Worm (Caenorhabditis elegans): Measurements from ENCODE around the gene madf-5.
A peak's percentile ranks its signal among the peaks of the same experiment; 100 is the strongest.

The madf-5 gene

ce11 chrII:14598367-14598766 is 25.0 kb downstream of the madf-5 start (continued):
- TF ChIP-seq snpc-4 (GFP tag; optimal IDR thresholded peaks at IDR 0.05) (no peak), snpc-4 (tag; optimal IDR thresholded peaks at IDR 0.05) (peak in 1 of 4 experiments; percentile 17), Y53F4B.3 (GFP tag; IDR thresholded peaks at IDR 0.05) (no peak), rpc-1 (optimal IDR thresholded peaks at IDR 0.05) (no peak), rpc-1 (tag; optimal IDR thresholded peaks at IDR 0.05) (no peak), B0019.2 (GFP tag; conservative IDR thresholded peaks at IDR 0.05) (no peak), attf-5 (GFP tag; optimal IDR thresholded peaks at IDR 0.05) (peak; percentile 4), lin-35 (GFP tag; optimal IDR thresholded peaks at IDR 0.05) (no peak), cebp-1 (GFP tag; IDR thresholded peaks at IDR 0.05) (no peak), cebp-1 (tag; optimal IDR thresholded peaks at IDR 0.05) (peak; percentile 63), aptf-3 (GFP tag; IDR thresholded peaks at IDR 0.05) (no peak), ceh-91 (GFP tag; IDR thresholded peaks at IDR 0.05) (no peak), K12H6.12 (tag; optimal IDR thresholded peaks at IDR 0.05) (peak; percentile 30), die-1 (tag; optimal IDR thresholded peaks at IDR 0.05) (no peak), madf-8 (GFP tag; conservative IDR thresholded peaks at IDR 0.05) (no peak), nhr-80 (tag; optimal IDR thresholded peaks at IDR 0.05) (peak; percentile 36), ztf-18 (tag; optimal IDR thresholded peaks at IDR 0.05) (no peak), nfyb-1 (GFP tag; IDR thresholded peaks at IDR 0.05) (peak; percentile 54; the same call in 1 of the 2 replicates), pha-4 (tag; optimal IDR thresholded peaks at IDR 0.05) (no peak), let-607 (tag; optimal IDR thresholded peaks at IDR 0.05) (peak in 1 of 2 experiments; percentile 36), ztf-25 (GFP tag; IDR thresholded peaks at IDR 0.05) (no peak), tbx-9 (tag; optimal IDR thresholded peaks at IDR 0.05; ENCODE audit: borderline replicate concordance) (no peak), unc-62 (GFP tag; optimal IDR thresholded peaks at IDR 0.05) (no peak), F52B5.7 (tag; optimal IDR thresholded peaks at IDR 0.05) (no peak), F33H1.4 (GFP tag; IDR thresholded peaks at IDR 0.05) (no peak), lin-54 (GFP tag; optimal IDR thresholded peaks at IDR 0.05) (peak; percentile 40), unc-130 (GFP tag; optimal IDR thresholded peaks at IDR 0.05) (no peak), hmg-1.2 (GFP tag; IDR thresholded peaks at IDR 0.05) (peak; percentile 16; the same call in 1 of the 2 replicates), ztf-26 (tag; optimal IDR thresholded peaks at IDR 0.05) (peak; percentile 1), tbp1 (GFP tag; optimal IDR thresholded peaks at IDR 0.05) (peak; percentile 52), ccch-3 (GFP tag; optimal IDR thresholded peaks at IDR 0.05) (no peak), F23B12.7 (tag; optimal IDR thresholded peaks at IDR 0.05; ENCODE audit: insufficient read depth) (peak; percentile 6), F22D6.2 (tag; optimal IDR thresholded peaks at IDR 0.05) (no peak), attf-3 (GFP tag; conservative IDR thresholded peaks at IDR 0.05) (no peak), snpc-3.4 (tag; optimal IDR thresholded peaks at IDR 0.05) (no peak), ceh-100 (GFP tag; IDR thresholded peaks at IDR 0.05) (no peak), hsf-1 (GFP tag; IDR thresholded peaks at IDR 0.05) (peak; percentile 83), let-526 (GFP tag; IDR thresholded peaks at IDR 0.05) (peak; percentile 31; the same call in 1 of the 2 replicates), lir-1 (GFP tag; conservative IDR thresholded peaks at IDR 0.05) (no peak), dpl-1 (GFP tag; optimal IDR thresholded peaks at IDR 0.05) (no peak), somi-1 (GFP tag; optimal IDR thresholded peaks at IDR 0.05) (peak; percentile 28), ceh-58 (GFP tag; IDR thresholded peaks at IDR 0.05) (no peak), bed-1 (GFP tag; IDR thresholded peaks at IDR 0.05) (no peak), aptf-2 (GFP tag; conservative IDR thresholded peaks at IDR 0.05) (no peak), egl-18 (GFP tag; IDR thresholded peaks at IDR 0.05) (no peak), ZK185.1 (tag; optimal IDR thresholded peaks at IDR 0.05; ENCODE audit: poor library complexity, severe bottlenecking) (peak; percentile 28), F57A8.1 (GFP tag; optimal IDR thresholded peaks at IDR 0.05) (no peak)
